Worm (Caenorhabditis elegans): ENCODE data around the gene F36F12.2.
"Not testable (repeated sequence)": the region's sequence is repeated elsewhere in the genome, so short reads cannot be mapped to it uniquely, and the experiment has no call there.

F36F12.2 gene

DNA sequence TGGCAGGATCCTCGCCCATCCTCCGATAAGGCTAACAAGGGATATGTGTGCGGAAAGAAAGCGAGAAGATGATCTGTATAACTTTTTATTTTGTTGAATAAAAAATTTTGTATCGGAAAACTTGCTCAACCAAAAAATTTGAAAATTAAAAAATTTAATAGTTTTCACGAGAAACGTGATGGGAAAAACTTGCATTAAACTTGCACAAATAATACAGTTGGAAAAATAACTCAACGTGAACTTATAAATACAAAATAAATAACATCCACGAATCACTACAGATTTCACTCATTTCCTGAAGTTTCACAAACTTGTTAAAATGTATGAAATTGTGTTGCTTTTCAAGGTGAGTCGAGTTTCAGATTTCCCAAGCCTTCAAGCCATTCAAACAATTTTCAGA is 3.9 kb upstream of the F36F12.2 start, which contains the start of gene F36F12.7:
TSS of gene F36F12.7 (plus strand) at position 301 of the 400 bp plus-strand sequence.
- TF ChIP-seq nhr-11 (tag; optimal IDR thresholded peaks at IDR 0.05), result no peak
- TF ChIP-seq ahr-1 (tag; optimal IDR thresholded peaks at IDR 0.05), result no peak
- TF ChIP-seq ttx-3 (tag; optimal IDR thresholded peaks at IDR 0.05), result no peak

DNA sequence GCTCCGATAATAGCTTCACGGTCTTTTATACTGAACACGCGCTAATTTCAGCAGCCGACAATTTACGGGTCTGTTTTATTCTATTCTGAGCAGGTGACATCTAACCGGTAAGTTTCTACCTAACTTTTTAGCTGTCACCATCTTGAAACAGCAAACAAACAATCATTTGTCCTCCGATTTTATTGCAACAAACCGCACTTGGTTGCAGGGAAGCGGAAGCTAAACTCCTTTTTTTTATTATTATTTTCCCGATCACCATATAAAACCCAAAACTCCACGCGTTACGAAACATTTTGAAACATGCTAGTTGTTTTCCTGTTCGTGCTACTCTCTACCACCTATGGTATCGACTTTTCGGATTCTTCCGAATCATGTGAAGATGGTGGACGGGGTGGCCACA is 2.5 kb upstream of the F36F12.2 start, which contains the start of gene clec-208:
TSS of gene clec-208 (plus strand) at position 301 of the 400 bp plus-strand sequence.
- TF ChIP-seq unc-3 (GFP tag; conservative IDR thresholded peaks at IDR 0.05), result no peak
- no peak for TF ChIP-seq unc-3 (tag; optimal IDR thresholded peaks at IDR 0.05)
- no peak for TF ChIP-seq eyg-1 (tag; optimal IDR thresholded peaks at IDR 0.05)
- no peak for TF ChIP-seq hlh-6 (tag; optimal IDR thresholded peaks at IDR 0.05)

DNA sequence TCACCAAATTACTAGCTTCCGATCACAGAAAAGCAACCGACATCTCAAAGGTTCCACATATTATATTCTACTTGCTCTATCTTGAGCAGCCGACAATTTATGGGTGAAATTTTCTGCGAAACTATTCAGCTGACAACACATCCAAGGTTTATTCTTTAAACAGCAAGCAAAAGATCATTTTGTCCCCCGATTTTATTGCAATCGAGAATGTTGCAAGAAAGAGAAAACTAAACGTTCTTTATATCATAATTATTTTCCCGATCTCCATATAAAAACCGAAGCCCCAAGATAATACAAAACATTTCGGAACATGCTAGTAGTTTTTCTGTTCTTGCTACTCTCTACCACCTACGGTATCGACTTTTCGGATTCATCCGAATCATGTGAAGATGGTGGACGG is 668 bp upstream of the F36F12.2 start, which contains the start of gene clec-207:
TSS of gene clec-207 (plus strand) at position 301 of the 400 bp plus-strand sequence.
- TF ChIP-seq sox-4 (tag; optimal IDR thresholded peaks at IDR 0.05), result no peak

DNA sequence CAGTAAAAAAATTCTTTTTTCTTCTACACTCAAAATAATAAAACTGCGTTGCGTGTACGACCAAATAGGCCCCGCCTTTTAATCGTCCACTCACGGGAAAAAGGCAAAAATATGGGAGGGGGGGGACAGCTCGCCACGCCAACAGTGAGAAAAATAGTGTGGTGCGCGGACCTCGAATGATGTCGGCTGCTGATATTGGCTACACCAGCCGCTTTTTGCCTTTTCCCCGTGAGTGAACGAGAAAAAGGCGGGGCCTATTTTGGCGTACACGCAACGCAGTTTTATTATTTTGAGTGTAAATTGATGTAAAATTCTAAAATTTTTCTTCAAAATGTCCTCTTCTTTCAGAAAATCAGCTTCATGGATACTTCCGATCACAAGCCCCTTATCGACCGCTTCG is 4.8 kb downstream of the F36F12.2 start, which contains the start of gene ztf-28:
TSS of gene ztf-28 (plus strand) at position 349 of the 400 bp plus-strand sequence.
- TF ChIP-seq pat-9 (tag; optimal IDR thresholded peaks at IDR 0.05); K09A11.1 (tag; optimal IDR thresholded peaks at IDR 0.05; ENCODE audit: insufficient read depth); ceh-19 (GFP tag; optimal IDR thresholded peaks at IDR 0.05): not testable (repeated sequence)

DNA sequence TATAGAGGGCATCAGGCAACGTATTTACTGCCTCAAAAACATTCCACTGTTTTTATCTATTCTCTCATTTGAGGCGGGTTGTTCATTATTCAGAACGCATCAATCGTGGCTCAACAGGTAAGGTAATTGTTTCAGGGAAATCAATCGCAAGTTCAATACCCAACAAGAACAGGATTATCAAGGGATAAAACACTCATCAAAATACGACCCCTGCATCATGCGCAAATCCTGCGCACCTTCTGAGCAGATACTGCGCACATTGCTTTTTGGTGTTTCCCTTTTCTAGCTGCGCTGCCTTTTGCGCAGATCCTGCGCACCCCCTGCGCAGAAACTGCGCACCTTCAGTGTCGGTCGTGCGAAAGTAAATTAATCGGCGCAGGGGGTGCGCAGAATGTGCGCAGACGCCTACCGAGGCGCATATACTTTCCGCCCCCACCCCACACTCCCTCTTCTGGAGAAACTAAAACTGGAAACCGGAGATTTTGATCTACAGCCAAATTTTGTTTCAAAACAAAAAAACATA is 9.3 kb downstream of the F36F12.2 start, which contains the start of gene F36F12.3:
TSS of gene F36F12.3 (plus strand) at position 51 of the 523 bp plus-strand sequence.
- TF ChIP-seq ets-4, ceh-2, ttx-3 (tag; optimal IDR thresholded peaks at IDR 0.05): not testable (repeated sequence)

DNA sequence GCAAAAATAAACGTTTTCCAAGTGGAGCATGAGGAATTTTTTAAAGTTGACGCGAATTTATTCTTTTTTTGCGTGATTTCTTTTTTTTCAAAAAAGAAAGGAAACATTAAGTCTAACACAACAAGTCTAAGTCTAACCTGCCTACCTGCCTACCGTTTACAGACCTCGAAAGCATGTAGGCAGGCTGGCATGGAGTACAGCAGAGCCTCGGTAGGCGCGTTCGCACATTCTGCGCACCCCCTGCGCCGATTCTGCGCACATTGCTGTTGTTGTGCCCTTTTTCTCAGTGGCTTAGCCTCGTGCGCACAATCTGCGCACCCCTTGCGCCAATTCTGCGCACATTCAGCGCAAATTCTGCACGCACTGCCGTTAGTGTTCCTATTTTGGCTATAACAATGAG is 11.2 kb downstream of the F36F12.2 start:
- TF ChIP-seq C08G9.2 (tag; optimal IDR thresholded peaks at IDR 0.05) (no peak), ceh-48 (tag; optimal IDR thresholded peaks at IDR 0.05) (no peak), pqm-1 (tag; optimal IDR thresholded peaks at IDR 0.05) (no peak), ceh-9 (tag; optimal IDR thresholded peaks at IDR 0.05) (no peak), fax-1 (tag; optimal IDR thresholded peaks at IDR 0.05) (no peak), hlh-15 (tag; optimal IDR thresholded peaks at IDR 0.05) (no peak), ceh-30 (tag; optimal IDR thresholded peaks at IDR 0.05) (no peak), ttx-3 (tag; optimal IDR thresholded peaks at IDR 0.05) (no peak), pat-9 (tag; optimal IDR thresholded peaks at IDR 0.05) (no peak)

DNA sequence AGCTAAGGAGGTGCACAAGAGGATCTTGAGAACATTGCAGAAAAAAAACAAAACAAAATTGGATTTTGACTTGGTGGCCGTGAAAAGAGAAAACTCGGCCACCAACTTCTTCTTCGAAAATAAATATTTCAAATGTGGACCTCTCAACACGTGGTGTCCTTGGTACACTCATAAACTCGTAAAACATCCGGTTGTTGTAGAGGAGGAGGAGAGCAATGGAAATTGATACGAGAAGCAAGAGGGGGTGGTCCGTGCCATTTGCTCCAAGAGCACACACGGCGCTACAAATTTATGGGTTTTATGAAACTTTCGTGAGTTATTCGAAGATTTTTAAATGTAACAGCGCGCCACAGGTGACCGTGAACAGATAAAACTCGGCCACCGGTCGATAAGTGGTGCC is 13.2 kb downstream of the F36F12.2 start:
- TF ChIP-seq ceh-24 (tag; optimal IDR thresholded peaks at IDR 0.05), result no peak
- TF ChIP-seq C38D4.7 (GFP tag; optimal IDR thresholded peaks at IDR 0.05), result no peak
- peak; percentile 16 for TF ChIP-seq hlh-8 (tag; optimal IDR thresholded peaks at IDR 0.05)

DNA sequence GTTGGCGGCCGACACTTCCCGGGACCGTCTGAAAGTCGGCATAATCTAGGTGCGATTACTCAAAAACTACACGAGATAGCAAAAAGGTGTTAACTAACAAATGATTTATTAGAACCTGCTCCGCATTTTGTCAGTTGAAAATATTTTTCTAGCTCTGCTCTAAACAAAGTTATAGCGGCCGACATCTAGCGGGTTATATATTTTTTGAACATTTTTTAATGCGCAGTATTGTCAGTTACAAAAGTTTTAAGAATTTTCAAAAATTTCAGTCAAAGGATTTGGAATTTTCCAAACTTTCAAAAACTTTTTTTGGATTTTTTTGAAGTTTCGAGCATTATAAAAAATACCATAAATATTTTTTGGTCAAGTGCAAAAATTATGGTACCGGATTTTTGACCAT is 13.8 kb downstream of the F36F12.2 start:
- no peak for TF ChIP-seq pag-3 (tag; optimal IDR thresholded peaks at IDR 0.05; ENCODE audit: borderline replicate concordance)
- TF ChIP-seq unc-42 (tag; optimal IDR thresholded peaks at IDR 0.05), result no peak

DNA sequence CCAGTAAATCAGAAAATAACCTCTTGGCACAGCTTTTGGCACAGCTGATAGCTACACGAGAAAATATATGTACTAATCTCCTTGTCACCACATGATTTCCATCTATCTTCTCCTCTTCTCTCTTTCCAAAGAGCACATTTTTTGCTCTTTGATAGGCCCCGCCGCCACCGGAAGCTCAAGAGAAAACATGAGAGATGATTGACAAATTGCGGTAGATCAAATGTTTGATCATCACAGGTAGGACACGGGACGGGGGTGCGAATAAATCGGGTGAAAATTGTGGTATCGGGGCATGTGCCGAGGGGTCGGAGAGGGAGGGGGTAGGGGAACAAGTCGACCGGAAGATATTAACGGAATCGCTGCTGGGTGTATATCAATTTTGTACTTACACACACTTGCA is 19.1 kb downstream of the F36F12.2 start:
- TF ChIP-seq C38D4.7 (GFP tag; optimal IDR thresholded peaks at IDR 0.05), result no peak
- peak; percentile 17 for TF ChIP-seq ceh-18 (tag; optimal IDR thresholded peaks at IDR 0.05)
- TF ChIP-seq unc-55 (GFP tag; optimal IDR thresholded peaks at IDR 0.05), result peak; percentile 50

All from whole organism, late embryonic.